Worm (Caenorhabditis elegans): ENCODE data around the gene ubq-1.
A peak's percentile ranks its signal among the peaks of the same experiment; 100 is the strongest.

Gene ubq-1

DNA sequence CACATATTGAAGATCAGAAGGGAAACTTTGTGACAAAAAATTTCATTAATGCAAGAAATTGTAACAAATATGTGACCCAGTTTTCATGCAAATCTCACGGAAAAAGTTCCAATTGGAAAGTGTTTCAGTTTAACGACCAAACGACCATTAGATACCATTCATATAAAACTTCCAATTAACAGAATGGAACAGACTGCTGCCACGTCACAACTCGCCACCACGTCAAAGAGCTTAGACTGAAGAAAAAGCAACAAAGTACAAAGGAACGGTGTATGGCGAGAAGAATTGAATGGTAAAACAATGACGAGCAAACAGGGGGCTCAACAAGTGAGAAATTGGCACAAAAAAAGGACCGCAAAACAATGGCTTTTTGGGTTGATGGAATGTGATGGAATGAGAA, 45.3 kb downstream of the ubq-1 start, which contains the start of gene T04C9.3:
Gene T04C9.3, plus strand, starts transcription at position 301 of the 400 bp plus-strand sequence.
- TF ChIP-seq unc-39 (tag; optimal IDR thresholded peaks at IDR 0.05), result no peak
- TF ChIP-seq lin-32 (GFP tag; optimal IDR thresholded peaks at IDR 0.05), result no peak
- TF ChIP-seq sptf-1 (tag; optimal IDR thresholded peaks at IDR 0.05), result no peak
- no peak for TF ChIP-seq ceh-39 (tag; optimal IDR thresholded peaks at IDR 0.05)
- no peak for TF ChIP-seq ztf-11 (tag; optimal IDR thresholded peaks at IDR 0.05)
- no peak for TF ChIP-seq elt-1 (tag; optimal IDR thresholded peaks at IDR 0.05; ENCODE audit: borderline replicate concordance, insufficient read depth)
- no peak for TF ChIP-seq pha-4 (tag; optimal IDR thresholded peaks at IDR 0.05)
- no peak for TF ChIP-seq sem-2 (GFP tag; optimal IDR thresholded peaks at IDR 0.05)
- no peak for TF ChIP-seq M03D4.4 (tag; optimal IDR thresholded peaks at IDR 0.05)
- TF ChIP-seq mep-1 (tag; optimal IDR thresholded peaks at IDR 0.05), result no peak
- no peak for TF ChIP-seq bed-3 (GFP tag; optimal IDR thresholded peaks at IDR 0.05)
- no peak for TF ChIP-seq blmp-1 (tag; optimal IDR thresholded peaks at IDR 0.05)
- TF ChIP-seq ham-2 (GFP tag; optimal IDR thresholded peaks at IDR 0.05), result no peak
- no peak for TF ChIP-seq flh-1 (GFP tag; optimal IDR thresholded peaks at IDR 0.05)

DNA sequence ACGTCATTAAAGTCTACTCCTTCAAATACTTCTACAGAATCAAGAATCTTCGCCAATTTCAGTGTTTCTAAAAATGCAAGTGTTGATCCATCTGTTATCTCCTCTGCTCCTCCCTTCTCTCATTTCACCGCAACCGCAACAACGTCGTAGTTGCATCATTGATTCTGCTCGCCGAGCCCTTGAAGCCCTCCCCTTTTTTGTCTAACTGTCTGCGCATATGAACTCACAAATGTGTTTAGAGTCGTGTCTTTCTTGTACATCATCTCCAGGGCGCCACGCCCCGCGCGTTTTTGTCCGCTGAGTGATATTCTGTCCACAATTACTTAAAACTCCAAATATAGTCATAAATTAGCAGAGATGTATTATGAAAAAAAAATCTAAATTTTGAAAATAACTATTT, 48.0 kb downstream of the ubq-1 start:
- TF ChIP-seq drap-1 (GFP tag; optimal IDR thresholded peaks at IDR 0.05) (no peak), lin-13 (tag; optimal IDR thresholded peaks at IDR 0.05) (no peak), elt-3 (tag; optimal IDR thresholded peaks at IDR 0.05) (no peak), mab-5 (tag; optimal IDR thresholded peaks at IDR 0.05) (no peak), nhr-12 (tag; optimal IDR thresholded peaks at IDR 0.05) (no peak), pha-4 (tag; optimal IDR thresholded peaks at IDR 0.05) (no peak), M03D4.4 (tag; optimal IDR thresholded peaks at IDR 0.05) (no peak), unc-120 (tag; optimal IDR thresholded peaks at IDR 0.05; ENCODE audit: poor library complexity, severe bottlenecking) (peak; percentile 37), ces-1 (GFP tag; optimal IDR thresholded peaks at IDR 0.05) (peak; percentile 76), ham-2 (GFP tag; optimal IDR thresholded peaks at IDR 0.05) (no peak), mep-1 (tag; optimal IDR thresholded peaks at IDR 0.05) (peak; percentile 38), tbx-8 (GFP tag; optimal IDR thresholded peaks at IDR 0.05) (no peak), bed-3 (GFP tag; optimal IDR thresholded peaks at IDR 0.05) (no peak), nhr-28 (tag; optimal IDR thresholded peaks at IDR 0.05) (no peak)

DNA sequence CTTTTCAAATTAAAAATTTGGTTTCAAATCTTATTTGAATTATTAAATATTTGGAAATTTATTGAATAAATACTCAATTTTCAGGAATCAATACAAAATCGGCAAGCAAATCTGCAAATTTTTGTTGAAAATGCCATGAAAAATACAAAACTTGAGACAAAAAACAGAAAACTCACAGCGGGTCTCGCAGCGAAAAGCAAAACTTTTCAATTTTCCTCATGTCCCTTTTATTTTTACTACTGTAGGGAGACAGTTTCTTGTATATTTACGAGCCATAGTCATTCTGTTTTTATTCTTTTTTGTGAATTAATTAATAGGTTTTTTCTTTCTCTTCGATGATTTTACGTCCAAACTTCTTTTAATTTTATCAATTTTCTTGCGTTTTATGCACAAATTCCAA, 48.4 kb downstream of the ubq-1 start:
- TF ChIP-seq tbx-8 (GFP tag; optimal IDR thresholded peaks at IDR 0.05), result no peak
- no peak for TF ChIP-seq hlh-1 (tag; optimal IDR thresholded peaks at IDR 0.05)
- TF ChIP-seq ceh-83 (GFP tag; optimal IDR thresholded peaks at IDR 0.05), result peak; percentile 41
- no peak for TF ChIP-seq mls-2 (tag; optimal IDR thresholded peaks at IDR 0.05)
- TF ChIP-seq flh-1 (GFP tag; optimal IDR thresholded peaks at IDR 0.05), result no peak
- TF ChIP-seq zip-8 (tag; optimal IDR thresholded peaks at IDR 0.05), result no peak
- no peak for TF ChIP-seq sptf-1 (tag; optimal IDR thresholded peaks at IDR 0.05)
- TF ChIP-seq elt-1 (tag; optimal IDR thresholded peaks at IDR 0.05; ENCODE audit: borderline replicate concordance, insufficient read depth), result no peak

DNA sequence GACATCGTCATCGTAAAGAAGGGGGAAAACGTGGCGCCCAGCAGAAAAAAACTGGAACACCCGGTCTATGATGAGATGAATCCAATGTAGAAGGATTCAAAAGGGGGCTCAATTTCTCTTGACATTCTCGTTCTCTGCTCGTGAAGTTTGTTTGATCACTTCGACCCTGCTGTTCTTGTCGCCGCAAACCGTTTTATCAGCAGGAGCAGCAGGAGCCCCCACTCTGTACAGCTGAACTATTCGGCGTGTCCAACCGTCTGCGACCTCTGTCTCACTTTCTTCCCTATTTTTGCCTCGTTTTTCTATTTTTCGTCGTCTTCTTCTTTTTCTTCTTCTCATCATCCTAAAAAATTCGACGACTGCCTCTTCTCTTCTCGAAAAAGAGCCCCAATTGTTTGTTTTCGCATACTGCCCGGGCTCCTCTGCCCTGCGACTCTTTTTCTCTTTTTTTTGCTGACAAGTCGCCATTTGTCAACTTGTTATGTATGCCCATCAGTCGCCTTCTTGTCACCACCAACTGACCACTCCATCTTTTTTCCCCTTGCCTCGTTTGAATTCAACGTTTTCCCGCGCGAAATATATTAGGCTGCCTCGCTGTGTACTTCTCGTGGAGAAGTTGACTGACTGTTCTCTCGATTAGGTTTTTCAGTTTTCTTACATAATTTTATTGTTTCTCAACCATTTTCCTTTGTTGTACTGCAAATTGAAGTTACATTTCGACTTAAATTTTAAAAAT, 49.1 kb downstream of the ubq-1 start:
- TF ChIP-seq lin-13 (tag; optimal IDR thresholded peaks at IDR 0.05), result no peak
- TF ChIP-seq ceh-39 (tag; optimal IDR thresholded peaks at IDR 0.05), result no peak
- TF ChIP-seq nhr-12 (tag; optimal IDR thresholded peaks at IDR 0.05), result no peak
- TF ChIP-seq ces-1 (GFP tag; optimal IDR thresholded peaks at IDR 0.05), result peak; percentile 22
- TF ChIP-seq unc-62 (GFP tag; optimal IDR thresholded peaks at IDR 0.05), result peak; percentile 71
- TF ChIP-seq hlh-1 (tag; optimal IDR thresholded peaks at IDR 0.05), result peak; percentile 35
- no peak for TF ChIP-seq sem-2 (GFP tag; optimal IDR thresholded peaks at IDR 0.05)
- TF ChIP-seq drap-1 (GFP tag; optimal IDR thresholded peaks at IDR 0.05), result no peak

DNA sequence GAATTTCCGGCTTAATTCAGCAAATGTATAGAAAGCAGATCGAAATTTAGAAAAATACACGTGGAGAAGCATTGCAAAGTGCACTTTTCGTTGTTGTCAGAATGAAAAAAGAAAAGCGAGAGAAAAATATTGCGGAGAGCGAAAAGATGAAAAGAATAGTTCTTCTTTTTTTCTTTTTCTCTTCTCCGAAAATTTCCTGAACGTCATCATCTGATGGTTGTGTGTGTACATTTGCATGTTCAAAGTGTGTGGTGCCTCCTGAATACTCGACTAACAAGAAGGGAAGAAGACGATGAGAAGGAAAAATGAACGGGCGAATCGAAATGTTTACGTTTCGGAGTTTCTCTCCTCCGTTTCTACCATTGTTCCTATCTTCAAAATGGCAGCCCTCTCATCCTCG, 50.0 kb downstream of the ubq-1 start:
- TF ChIP-seq lin-13 (tag; optimal IDR thresholded peaks at IDR 0.05), result no peak
- TF ChIP-seq sptf-1 (tag; optimal IDR thresholded peaks at IDR 0.05), result no peak
- TF ChIP-seq elt-1 (tag; optimal IDR thresholded peaks at IDR 0.05; ENCODE audit: borderline replicate concordance, insufficient read depth), result no peak
- no peak for TF ChIP-seq blmp-1 (tag; optimal IDR thresholded peaks at IDR 0.05)
- TF ChIP-seq nhr-76 (tag; optimal IDR thresholded peaks at IDR 0.05), result no peak
- TF ChIP-seq snpc-4 (tag; optimal IDR thresholded peaks at IDR 0.05), result no peak
- TF ChIP-seq drap-1 (GFP tag; optimal IDR thresholded peaks at IDR 0.05), result no peak
- TF ChIP-seq M03D4.4 (tag; optimal IDR thresholded peaks at IDR 0.05), result no peak
- TF ChIP-seq elt-3 (tag; optimal IDR thresholded peaks at IDR 0.05), result no peak
- TF ChIP-seq nhr-237 (tag; optimal IDR thresholded peaks at IDR 0.05), result no peak
- TF ChIP-seq sem-2 (GFP tag; optimal IDR thresholded peaks at IDR 0.05), result no peak
- TF ChIP-seq unc-39 (tag; optimal IDR thresholded peaks at IDR 0.05), result no peak
- TF ChIP-seq nhr-12 (tag; optimal IDR thresholded peaks at IDR 0.05), result no peak
- TF ChIP-seq flh-1 (GFP tag; optimal IDR thresholded peaks at IDR 0.05), result no peak
